Fruit fly (Drosophila melanogaster): ENCODE data around the gene CG32483.

- no peak for TF ChIP-seq Myc (optimal IDR thresholded peaks at IDR 0.05)
- TF ChIP-seq psq (optimal IDR thresholded peaks at IDR 0.05), result no peak
- TF ChIP-seq insv (optimal IDR thresholded peaks at IDR 0.05), result no peak
- no peak for TF ChIP-seq Sin3A (optimal IDR thresholded peaks at IDR 0.05)
- TF ChIP-seq h (optimal IDR thresholded peaks at IDR 0.05), result no peak
Measured at dm6 chr3L:731469-731868, 41.6 kb upstream of the CG32483 start.

Measured in Kc167 (cell line).